Worm (Caenorhabditis elegans) whole organism, early embryonic: ENCODE results near the gene tag-120.

Experiments
- B0310.2 ChIP-seq: sonication (generic microtip); optimal IDR thresholded peaks from 2 replicates; lab custom pipeline; 2016; ENCODE audit warnings: mild to moderate bottlenecking, missing genetic modification characterization, missing compliant biosample characterization
- F13C5.2 ChIP-seq: sonication (generic microtip); optimal IDR thresholded peaks from 2 replicates; lab custom pipeline; 2017; ENCODE audit warnings: mild to moderate bottlenecking, missing genetic modification characterization, inconsistent platforms, missing compliant biosample characterization
- aly-1 ChIP-seq: sonication (generic microtip); optimal IDR thresholded peaks from 2 replicates; lab custom pipeline; 2016; ENCODE audit warnings: missing genetic modification characterization, missing compliant biosample characterization
- ama-1 ChIP-seq: fragments of 150-350 bp; optimal IDR thresholded peaks from 2 replicates; lab custom pipeline; 2014
- ceh-13 ChIP-seq: fragments of 200-800 bp; sonication (Bioruptor generic); optimal IDR thresholded peaks from 2 replicates; lab custom pipeline; 2018; ENCODE audit warnings: mild to moderate bottlenecking, missing genetic modification characterization, missing compliant biosample characterization
- ceh-36 ChIP-seq: sonication (generic microtip); optimal IDR thresholded peaks from 2 replicates; lab custom pipeline; 2016; ENCODE audit warnings: missing genetic modification characterization, inconsistent platforms, missing compliant biosample characterization
- ets-7 ChIP-seq: sonication (generic microtip); optimal IDR thresholded peaks from 2 replicates; lab custom pipeline; 2016; ENCODE audit warnings: missing genotype, missing genetic modification characterization, missing compliant biosample characterization
- flt-1 ChIP-seq: fragments of 200-800 bp; sonication (Bioruptor generic); IDR thresholded peaks from 2 replicates; pipeline ENCODE4 v1.3.6; 2022; ENCODE audit warnings: missing genetic modification characterization, missing compliant biosample characterization
- hmbx-1 ChIP-seq: sonication (generic microtip); optimal IDR thresholded peaks from 2 replicates; lab custom pipeline; 2016; ENCODE audit warnings: mild to moderate bottlenecking, missing genetic modification characterization, missing compliant biosample characterization
- hmg-4 ChIP-seq: fragments of 200-800 bp; sonication (Bioruptor generic); optimal IDR thresholded peaks from 2 replicates; lab custom pipeline; 2018; ENCODE audit warnings: mild to moderate bottlenecking, missing genetic modification characterization, missing compliant biosample characterization
- hnd-1 ChIP-seq: sonication (generic microtip); optimal IDR thresholded peaks from 2 replicates; lab custom pipeline; 2016; ENCODE audit warnings: missing genetic modification characterization, missing compliant biosample characterization
- pes-1 ChIP-seq: fragments of 200-800 bp; sonication (Bioruptor generic); IDR thresholded peaks from 2 replicates; pipeline ENCODE4 v1.3.6; 2022; ENCODE audit warnings: missing genetic modification reagents, missing genetic modification characterization, missing compliant biosample characterization
- scrt-1 ChIP-seq: fragments of 200-800 bp; sonication (Bioruptor generic); IDR thresholded peaks from 2 replicates; pipeline ENCODE4 v1.3.6; 2022; ENCODE audit warnings: missing genetic modification characterization, missing compliant biosample characterization
- sea-1 ChIP-seq: fragments of 200-800 bp; sonication (Bioruptor generic); conservative IDR thresholded peaks from 2 replicates; pipeline ENCODE4 v1.3.6; 2022; ENCODE audit warnings: missing genetic modification characterization, missing compliant biosample characterization
- tbx-11 ChIP-seq: fragments of 200-800 bp; sonication (Bioruptor generic); IDR thresholded peaks from 2 replicates; pipeline ENCODE4 v1.3.6; 2022; ENCODE audit warnings: missing genetic modification characterization, missing compliant biosample characterization
- tbx-37 ChIP-seq: fragments of 200-800 bp; sonication (Bioruptor generic); conservative IDR thresholded peaks from 2 replicates; pipeline ENCODE4 v1.3.6; 2022; ENCODE audit warnings: missing genetic modification reagents, missing genetic modification characterization, missing compliant biosample characterization
- tra-4 ChIP-seq: sonication (generic microtip); optimal IDR thresholded peaks from 2 replicates; lab custom pipeline; 2017; ENCODE audit warnings: missing genetic modification characterization, missing compliant biosample characterization

Gene tag-120

ce11 chrV:9702755-9703154 lies 6.9 kb downstream of the tag-120 start, which contains the start of gene xbx-6:
Gene xbx-6 (plus strand): TSS chrV:9703055.
- TF ChIP-seq ceh-36 (no peak), ets-7 (tag; lab: Kevin White, UChicago) (no peak), hmbx-1 (no peak), tbx-11 (GFP tag; lab: Robert Waterston, UW) (no peak), B0310.2 (tag; lab: Kevin White, UChicago) (no peak), pes-1 (GFP tag; lab: Robert Waterston, UW) (no peak)

ce11 chrV:9701861-9702260 lies 7.8 kb downstream of the tag-120 start:
- TF ChIP-seq F13C5.2 (tag; lab: Kevin White, UChicago) (no peak), ceh-13 (GFP tag; lab: Kevin White, UChicago) (no peak), hnd-1 (tag; lab: Kevin White, UChicago) (no peak), ets-7 (tag; lab: Kevin White, UChicago) (no peak), aly-1 (tag; lab: Kevin White, UChicago) (no peak), scrt-1 (GFP tag; lab: Robert Waterston, UW) (no peak), tra-4 (tag; lab: Kevin White, UChicago) (no peak), tbx-11 (GFP tag; lab: Robert Waterston, UW) (no peak), tbx-37 (GFP tag; lab: Robert Waterston, UW) (no peak), sea-1 (GFP tag; lab: Robert Waterston, UW) (no peak), B0310.2 (tag; lab: Kevin White, UChicago) (no peak), flt-1 (GFP tag; lab: Robert Waterston, UW) (no peak), hmg-4 (GFP tag; lab: Kevin White, UChicago) (no peak), ama-1 (lab: Kevin White, UChicago) (no peak), pes-1 (GFP tag; lab: Robert Waterston, UW) (no peak)

DNA sequence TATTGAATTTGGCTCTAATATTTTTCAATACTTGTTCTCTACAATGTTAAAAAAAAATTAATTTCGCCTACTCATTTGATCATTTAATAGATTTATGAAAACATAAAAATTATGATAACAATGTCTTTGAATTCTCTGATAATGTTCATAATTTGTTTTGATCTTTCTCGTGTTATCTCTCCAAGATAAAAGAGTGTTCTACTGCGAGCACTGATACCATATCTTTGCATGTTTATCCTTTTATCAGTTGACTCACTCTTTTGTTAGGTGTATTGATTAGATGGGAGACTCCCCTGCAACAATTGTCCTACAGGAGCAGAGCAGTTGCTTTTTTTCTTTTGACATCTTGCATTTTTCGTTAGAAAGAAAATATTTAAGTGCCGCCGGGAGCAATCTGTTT lies 10.4 kb downstream of the tag-120 start:
- TF ChIP-seq ets-7 (tag; lab: Kevin White, UChicago) (no peak), hmbx-1 (no peak), F13C5.2 (tag; lab: Kevin White, UChicago) (no peak), pes-1 (GFP tag; lab: Robert Waterston, UW) (no peak), hmg-4 (GFP tag; lab: Kevin White, UChicago) (no peak), ceh-13 (GFP tag; lab: Kevin White, UChicago) (no peak), flt-1 (GFP tag; lab: Robert Waterston, UW) (no peak), scrt-1 (GFP tag; lab: Robert Waterston, UW) (no peak), ama-1 (lab: Kevin White, UChicago) (no peak), tbx-11 (GFP tag; lab: Robert Waterston, UW) (no peak), B0310.2 (tag; lab: Kevin White, UChicago) (no peak), hnd-1 (tag; lab: Kevin White, UChicago) (no peak)

DNA sequence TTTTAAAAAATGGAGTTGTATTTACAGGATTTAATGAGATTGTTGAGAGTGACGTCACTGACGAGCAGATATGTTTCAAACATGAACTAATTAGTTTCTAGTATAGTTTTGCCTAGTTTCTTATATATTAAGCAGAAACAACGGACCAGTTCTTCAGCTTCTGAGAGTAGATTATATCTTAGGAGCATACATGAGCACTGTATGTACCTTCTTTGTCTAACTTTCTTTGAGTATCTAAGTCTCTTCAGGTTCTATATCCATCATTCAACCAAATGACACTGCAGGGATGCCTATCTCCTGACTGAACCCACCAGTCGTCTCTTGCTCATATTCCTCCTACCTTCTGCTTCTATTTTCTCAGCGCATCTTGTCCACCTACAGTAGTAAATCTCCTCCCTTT lies 12.9 kb downstream of the tag-120 start, which contains the start of gene her-1:
her-1 (plus strand) TSS at position 301 of the 400 bp plus-strand sequence.
- no peak for TF ChIP-seq flt-1 (GFP tag; lab: Robert Waterston, UW)
- no peak for TF ChIP-seq ceh-36
- no peak for TF ChIP-seq tbx-37 (GFP tag; lab: Robert Waterston, UW)
- TF ChIP-seq tra-4 (tag; lab: Kevin White, UChicago): no peak
- TF ChIP-seq hnd-1 (tag; lab: Kevin White, UChicago): no peak
- TF ChIP-seq ets-7 (tag; lab: Kevin White, UChicago): no peak
- no peak for TF ChIP-seq sea-1 (GFP tag; lab: Robert Waterston, UW)
- TF ChIP-seq pes-1 (GFP tag; lab: Robert Waterston, UW): no peak
- no peak for TF ChIP-seq tbx-11 (GFP tag; lab: Robert Waterston, UW)
- no peak for TF ChIP-seq aly-1 (tag; lab: Kevin White, UChicago)
- no peak for TF ChIP-seq ama-1 (lab: Kevin White, UChicago)
- no peak for TF ChIP-seq hmg-4 (GFP tag; lab: Kevin White, UChicago)
- TF ChIP-seq scrt-1 (GFP tag; lab: Robert Waterston, UW): no peak

DNA sequence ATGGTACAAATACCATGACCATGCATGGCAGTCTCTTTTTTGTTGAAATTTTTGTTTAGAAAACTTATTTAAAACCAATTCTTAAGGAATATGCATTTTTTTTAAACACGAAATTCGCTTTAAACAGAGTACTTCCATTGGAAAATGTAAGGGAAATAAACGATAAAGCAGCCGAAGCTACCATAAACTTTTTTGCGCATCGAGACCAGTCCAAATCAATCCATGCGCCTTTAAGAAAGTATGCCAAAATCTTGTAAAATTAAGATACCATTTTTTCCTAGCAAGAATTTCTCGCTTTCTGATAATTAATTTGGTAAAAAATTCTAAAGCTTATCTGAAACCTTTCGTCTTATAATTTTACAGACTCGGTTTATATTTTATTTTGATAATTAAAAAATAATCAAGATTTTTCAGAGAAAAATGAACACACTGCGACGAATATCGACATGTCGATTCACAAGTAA lies 16.9 kb downstream of the tag-120 start, which contains the start of gene ZK287.7:
ZK287.7 (plus strand) TSS at position 414 of the 464 bp plus-strand sequence.
- TF ChIP-seq ama-1 (lab: Kevin White, UChicago) (no peak), hmbx-1 (no peak), sea-1 (GFP tag; lab: Robert Waterston, UW) (no peak), tbx-37 (GFP tag; lab: Robert Waterston, UW) (no peak), flt-1 (GFP tag; lab: Robert Waterston, UW) (no peak), F13C5.2 (tag; lab: Kevin White, UChicago) (no peak), hmg-4 (GFP tag; lab: Kevin White, UChicago) (no peak), aly-1 (tag; lab: Kevin White, UChicago) (no peak)

- TF ChIP-seq hmg-4 (GFP tag; lab: Kevin White, UChicago) (peak; percentile 72), F13C5.2 (tag; lab: Kevin White, UChicago) (peak; percentile 19), ets-7 (tag; lab: Kevin White, UChicago) (no peak)
Measured at ce11 chrV:9692109-9692581, 17.5 kb downstream of the tag-120 start, which contains the start of gene ztf-9. Gene ztf-9 (minus strand): TSS chrV:9692159.

DNA sequence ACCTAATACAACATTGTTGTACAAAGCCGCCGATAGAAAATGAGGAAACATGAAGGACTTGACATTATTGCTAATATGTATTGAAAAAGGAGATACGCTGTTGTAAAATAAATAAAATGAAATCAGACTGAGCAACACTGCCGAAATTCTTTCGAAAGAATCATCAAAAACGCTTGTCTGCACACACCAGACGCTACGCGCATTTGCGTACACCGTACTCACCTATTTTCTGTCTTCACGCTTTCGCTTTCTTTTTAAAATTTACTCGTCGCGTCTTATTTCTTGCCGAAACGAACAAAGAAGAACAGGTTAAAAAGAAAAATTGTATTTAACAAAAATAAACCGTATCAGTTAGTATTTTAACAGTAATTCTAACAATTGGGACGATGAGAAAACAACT lies 18.9 kb downstream of the tag-120 start:
- no peak for TF ChIP-seq tbx-11 (GFP tag; lab: Robert Waterston, UW)
- no peak for TF ChIP-seq ama-1 (lab: Kevin White, UChicago)
- no peak for TF ChIP-seq pes-1 (GFP tag; lab: Robert Waterston, UW)
- no peak for TF ChIP-seq hnd-1 (tag; lab: Kevin White, UChicago)
- TF ChIP-seq F13C5.2 (tag; lab: Kevin White, UChicago): peak; percentile 55
- no peak for TF ChIP-seq ceh-13 (GFP tag; lab: Kevin White, UChicago)
